Worm (Caenorhabditis elegans): ENCODE measurements around the gene arrd-11.

DNA sequence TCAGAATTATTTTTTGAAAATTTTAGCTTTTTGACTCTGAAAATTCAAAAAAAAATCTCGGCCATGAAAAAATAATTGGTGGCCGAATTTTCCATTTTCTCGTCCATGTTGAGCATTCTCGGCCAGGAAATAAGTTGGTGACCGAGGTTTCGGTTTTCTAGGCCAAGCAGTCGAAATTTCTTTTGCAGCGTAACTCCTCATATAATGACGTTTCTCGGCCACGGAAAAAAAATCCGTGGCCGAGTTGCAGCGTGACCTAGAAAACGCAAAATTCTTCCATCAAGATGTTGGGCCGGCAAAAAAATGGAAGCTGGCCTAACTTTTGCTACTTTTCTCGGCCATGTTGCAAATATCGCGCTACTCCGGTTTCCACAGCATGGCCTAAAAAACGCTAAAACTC is 13.1 kb upstream of the arrd-11 start:
- no peak for TF ChIP-seq W03F9.2 (tag; optimal IDR thresholded peaks at IDR 0.05)
- TF ChIP-seq him-1 (tag; optimal IDR thresholded peaks at IDR 0.05) = no peak
